Worm (Caenorhabditis elegans) whole organism, early embryonic: ENCODE results near the gene slc-17.7.

Source experiments
- aly-1 ChIP-seq: sonication (generic microtip); optimal IDR thresholded peaks from 2 replicates; lab custom pipeline; 2016; ENCODE audit warnings: missing genetic modification characterization, missing compliant biosample characterization
- ceh-13 ChIP-seq: fragments of 200-800 bp; sonication (Bioruptor generic); optimal IDR thresholded peaks from 2 replicates; lab custom pipeline; 2018; ENCODE audit warnings: mild to moderate bottlenecking, missing genetic modification characterization, missing compliant biosample characterization
- ceh-36 ChIP-seq: sonication (generic microtip); optimal IDR thresholded peaks from 2 replicates; lab custom pipeline; 2016; ENCODE audit warnings: missing genetic modification characterization, inconsistent platforms, missing compliant biosample characterization
- scrt-1 ChIP-seq: fragments of 200-800 bp; sonication (Bioruptor generic); IDR thresholded peaks from 2 replicates; pipeline ENCODE4 v1.3.6; 2022; ENCODE audit warnings: missing genetic modification characterization, missing compliant biosample characterization
- tbx-37 ChIP-seq: fragments of 200-800 bp; sonication (Bioruptor generic); conservative IDR thresholded peaks from 2 replicates; pipeline ENCODE4 v1.3.6; 2022; ENCODE audit warnings: missing genetic modification reagents, missing genetic modification characterization, missing compliant biosample characterization

- TF ChIP-seq ceh-36 (tag; lab: Kevin White, UChicago) (no peak), tbx-37 (GFP tag; lab: Robert Waterston, UW) (no peak), ceh-13 (GFP tag; lab: Kevin White, UChicago) (no peak), scrt-1 (no peak), aly-1 (no peak)
Measured at ce11 chrV:9297332-9297731, 31.0 kb upstream of the slc-17.7 start, which contains the start of gene F44A2.5.
